Worm (Caenorhabditis elegans): ENCODE results near the gene T28C12.15.

The T28C12.15 gene

DNA sequence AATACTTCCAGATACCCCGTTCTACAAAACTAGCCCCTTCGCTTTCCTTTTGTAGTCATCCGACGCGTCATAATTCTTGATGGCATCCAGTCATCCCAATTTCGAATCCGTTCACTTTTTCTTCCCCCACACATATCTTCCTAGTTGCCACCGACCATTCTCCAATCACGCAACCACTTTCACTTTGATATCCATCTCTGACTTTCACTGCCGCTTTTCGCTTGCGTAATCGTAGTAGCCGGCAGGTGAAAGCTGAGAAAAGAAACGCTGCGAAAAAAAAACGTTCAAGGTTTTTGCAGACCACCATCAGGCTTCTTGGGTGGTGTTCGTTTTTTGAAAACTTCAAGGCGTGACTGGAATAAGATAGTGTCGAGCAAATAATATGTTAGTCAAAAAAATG lies 30.8 kb upstream of the T28C12.15 start:
- TF ChIP-seq rnt-1 (tag; optimal IDR thresholded peaks at IDR 0.05) (peak; percentile 55), ref-2 (tag; optimal IDR thresholded peaks at IDR 0.05) (peak; percentile 17), mec-3 (tag; optimal IDR thresholded peaks at IDR 0.05; ENCODE audit: borderline replicate concordance) (no peak), F13H6.1 (tag; optimal IDR thresholded peaks at IDR 0.05) (peak; percentile 6), pqm-1 (tag; optimal IDR thresholded peaks at IDR 0.05) (no peak)

- TF ChIP-seq hlh-13 (GFP tag; optimal IDR thresholded peaks at IDR 0.05) (no peak), ama-1 (optimal IDR thresholded peaks at IDR 0.05) (no peak), F13H6.1 (tag; optimal IDR thresholded peaks at IDR 0.05) (peak; percentile 94), ceh-31 (tag; optimal IDR thresholded peaks at IDR 0.05) (peak; percentile 42)
These were observed 29.5 kb upstream of the T28C12.15 start for ce11 chrV:6351122-6351521.

DNA sequence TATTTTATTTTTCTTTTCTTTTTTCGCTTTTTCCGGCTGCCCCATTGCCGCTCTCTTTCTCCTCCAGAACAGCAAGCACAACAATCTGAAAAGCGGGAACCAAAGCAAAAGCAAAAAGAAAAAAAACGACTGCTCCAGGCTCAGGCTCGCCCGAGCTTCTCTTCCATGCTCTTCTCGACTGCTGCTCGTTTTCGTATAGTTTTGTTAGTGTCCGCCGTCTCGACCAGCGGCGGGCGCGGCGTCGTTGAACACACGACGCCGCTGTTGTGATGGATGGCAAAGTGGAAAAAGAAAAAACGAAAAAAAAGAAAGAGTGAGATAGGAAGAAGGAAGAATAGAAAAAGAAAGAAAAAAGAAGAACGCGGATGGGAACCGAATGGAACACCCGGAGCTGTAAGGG lies 28.5 kb upstream of the T28C12.15 start:
- no peak for TF ChIP-seq ceh-24 (tag; optimal IDR thresholded peaks at IDR 0.05)
- TF ChIP-seq K09A11.1 (tag; optimal IDR thresholded peaks at IDR 0.05; ENCODE audit: insufficient read depth): no peak
- no peak for TF ChIP-seq tbx-7 (tag; optimal IDR thresholded peaks at IDR 0.05)
- TF ChIP-seq tbx-2 (tag; optimal IDR thresholded peaks at IDR 0.05): no peak
- TF ChIP-seq ceh-18 (tag; optimal IDR thresholded peaks at IDR 0.05): no peak
- TF ChIP-seq Y22D7AL.16 (tag; optimal IDR thresholded peaks at IDR 0.05): no peak
- no peak for TF ChIP-seq hlh-15 (tag; optimal IDR thresholded peaks at IDR 0.05)
- TF ChIP-seq sdc-2 (tag; optimal IDR thresholded peaks at IDR 0.05): no peak
- TF ChIP-seq ama-1 (optimal IDR thresholded peaks at IDR 0.05): no peak
- no peak for TF ChIP-seq zip-5 (tag; optimal IDR thresholded peaks at IDR 0.05)
- TF ChIP-seq ceh-9 (tag; optimal IDR thresholded peaks at IDR 0.05): no peak
- no peak for TF ChIP-seq nhr-11 (tag; optimal IDR thresholded peaks at IDR 0.05)
- TF ChIP-seq hlh-13 (GFP tag; optimal IDR thresholded peaks at IDR 0.05): no peak
- no peak for TF ChIP-seq ztf-16 (tag; optimal IDR thresholded peaks at IDR 0.05)
- TF ChIP-seq ceh-30 (tag; optimal IDR thresholded peaks at IDR 0.05): no peak
- no peak for TF ChIP-seq C08G9.2 (tag; optimal IDR thresholded peaks at IDR 0.05)

DNA sequence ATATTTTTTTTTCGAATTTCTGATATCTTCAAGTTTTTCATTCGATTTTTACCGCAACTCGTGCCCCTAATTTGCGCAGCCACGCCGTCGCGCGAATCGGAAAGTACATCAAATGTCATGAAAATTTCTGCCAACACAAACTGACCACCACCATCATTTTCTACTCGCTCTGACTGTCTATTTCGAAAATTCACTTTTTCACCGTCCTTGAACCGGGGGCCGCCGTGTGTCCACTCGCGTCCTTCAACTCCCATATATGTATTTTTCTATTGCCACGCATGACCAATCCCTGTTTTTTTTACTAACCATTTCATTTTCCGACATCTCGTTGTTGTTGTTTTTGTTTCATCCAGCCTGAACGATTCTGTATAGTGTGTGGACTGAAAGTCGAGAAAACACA lies 28.0 kb upstream of the T28C12.15 start:
- TF ChIP-seq ceh-30 (tag; optimal IDR thresholded peaks at IDR 0.05) (no peak), K09A11.1 (tag; optimal IDR thresholded peaks at IDR 0.05; ENCODE audit: insufficient read depth) (no peak), nhr-232 (tag; optimal IDR thresholded peaks at IDR 0.05) (no peak), pat-9 (tag; optimal IDR thresholded peaks at IDR 0.05) (no peak), ceh-9 (tag; optimal IDR thresholded peaks at IDR 0.05) (no peak), unc-42 (tag; optimal IDR thresholded peaks at IDR 0.05) (no peak), K02D7.2 (tag; optimal IDR thresholded peaks at IDR 0.05) (no peak), ztf-16 (tag; optimal IDR thresholded peaks at IDR 0.05) (no peak), dmd-4 (tag; optimal IDR thresholded peaks at IDR 0.05; ENCODE audit: borderline replicate concordance) (no peak), zip-5 (tag; optimal IDR thresholded peaks at IDR 0.05) (no peak), syd-9 (tag; optimal IDR thresholded peaks at IDR 0.05) (no peak), fkh-10 (GFP tag; optimal IDR thresholded peaks at IDR 0.05) (no peak), pha-4 (tag; optimal IDR thresholded peaks at IDR 0.05) (no peak), sox-2 (GFP tag; IDR thresholded peaks at IDR 0.05) (no peak), fkh-6 (tag; optimal IDR thresholded peaks at IDR 0.05) (no peak), pqm-1 (tag; optimal IDR thresholded peaks at IDR 0.05) (no peak)

- TF ChIP-seq rnt-1 (tag; optimal IDR thresholded peaks at IDR 0.05) (peak; percentile 6), ama-1 (optimal IDR thresholded peaks at IDR 0.05) (no peak), F13H6.1 (tag; optimal IDR thresholded peaks at IDR 0.05) (peak; percentile 43), pax-1 (tag; optimal IDR thresholded peaks at IDR 0.05) (no peak), hlh-30 (tag; optimal IDR thresholded peaks at IDR 0.05; ENCODE audit: insufficient read depth) (peak; percentile 53), hlh-6 (tag; optimal IDR thresholded peaks at IDR 0.05) (no peak)
These were observed 26.6 kb upstream of the T28C12.15 start for ce11 chrV:6348133-6348532.
